Fruit fly (Drosophila melanogaster): ENCODE results near the gene His4r.

Gene His4r

DNA sequence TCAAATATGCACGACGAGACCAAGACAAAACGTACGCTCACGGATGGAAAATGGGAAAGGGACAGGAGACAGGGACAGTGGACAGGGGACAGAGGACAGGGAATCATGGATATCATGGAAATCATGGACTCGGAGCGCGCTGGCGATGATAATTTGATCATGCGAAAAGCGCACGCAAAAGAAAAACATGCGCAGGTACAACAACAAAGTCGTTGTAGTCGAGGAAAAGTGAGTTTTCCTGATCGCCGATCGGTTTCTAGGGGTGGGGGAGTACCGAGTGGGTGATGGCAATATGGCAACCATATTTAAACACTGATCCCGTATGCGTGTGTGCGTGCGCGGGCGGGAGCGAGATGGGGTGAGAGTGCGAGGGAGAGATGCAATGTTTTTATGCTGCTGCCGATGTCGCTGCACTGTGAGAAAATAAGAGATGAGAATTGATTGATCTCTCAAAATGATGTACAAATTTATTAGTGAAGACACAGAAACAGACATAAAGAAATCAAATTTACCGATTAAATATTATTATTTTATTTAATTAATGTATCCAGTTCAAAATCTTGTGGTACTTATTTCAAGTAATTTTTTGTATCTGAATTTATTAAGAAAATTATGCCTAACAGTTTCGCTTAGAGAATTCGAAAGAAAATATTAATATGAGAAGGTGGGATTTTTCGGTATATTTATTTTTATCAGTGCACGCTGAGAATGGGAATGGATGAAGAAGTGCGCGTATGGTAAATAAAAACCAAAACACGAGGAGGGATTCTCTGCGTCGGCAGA is 34.6 kb upstream of the His4r start:
- TF ChIP-seq Hmx (GFP tag; optimal IDR thresholded peaks at IDR 0.05) = no peak
- TF ChIP-seq CG4854 (GFP tag; optimal IDR thresholded peaks at IDR 0.05) = no peak
- TF ChIP-seq NK7.1 (GFP tag; optimal IDR thresholded peaks at IDR 0.05) = no peak
- peak; percentile 94 for TF ChIP-seq Kr (GFP tag; optimal IDR thresholded peaks at IDR 0.05)
- TF ChIP-seq H2.0 (GFP tag; IDR thresholded peaks at IDR 0.05) = 0 out of 2 replicates have a peak, but pooled peaks have one; percentile 29
- TF ChIP-seq CG10267 (tag; optimal IDR thresholded peaks at IDR 0.05) = peak; percentile 93
- TF ChIP-seq kay (GFP tag; optimal IDR thresholded peaks at IDR 0.05) = peak; percentile 62
- TF ChIP-seq CG18599 (GFP tag; optimal IDR thresholded peaks at IDR 0.05) = peak; percentile 72
- peak; percentile 93 for TF ChIP-seq phol (tag; optimal IDR thresholded peaks at IDR 0.05)
- TF ChIP-seq CG13775 (GFP tag; optimal IDR thresholded peaks at IDR 0.05) = peak; percentile 93
- peak; percentile 50 for TF ChIP-seq CG17568 (GFP tag; optimal IDR thresholded peaks at IDR 0.05)
- TF ChIP-seq TFAM (GFP tag; optimal IDR thresholded peaks at IDR 0.05) = peak; percentile 59
- TF ChIP-seq CTCF (GFP tag; optimal IDR thresholded peaks at IDR 0.05) = peak; percentile 21
- TF ChIP-seq gce (GFP tag; IDR thresholded peaks at IDR 0.05) = 0 out of 3 replicates have a peak, but pooled peaks have one; percentile 20
- TF ChIP-seq CG17328 (GFP tag; IDR thresholded peaks at IDR 0.05) = peak; percentile 85
- TF ChIP-seq CG30020 (tag; optimal IDR thresholded peaks at IDR 0.05) = peak; percentile 73
- TF ChIP-seq Camta (GFP tag; optimal IDR thresholded peaks at IDR 0.05) = peak; percentile 25
- no peak for TF ChIP-seq en (GFP tag; optimal IDR thresholded peaks at IDR 0.05)
- TF ChIP-seq trh (GFP tag; optimal IDR thresholded peaks at IDR 0.05) = peak; percentile 64
- peak; percentile 42 for TF ChIP-seq Fer3 (tag; optimal IDR thresholded peaks at IDR 0.05)
- TF ChIP-seq CG10321 (GFP tag; IDR thresholded peaks at IDR 0.05) = no peak
- peak; percentile 56 for TF ChIP-seq CG4730 (GFP tag; IDR thresholded peaks at IDR 0.05)
- TF ChIP-seq Trl (optimal IDR thresholded peaks at IDR 0.05) = peak in 1 of 2 experiments; percentile 45
- no peak for TF ChIP-seq Trl (GFP tag; optimal IDR thresholded peaks at IDR 0.05)
- TF ChIP-seq cg (GFP tag; optimal IDR thresholded peaks at IDR 0.05) = peak; percentile 52
- TF ChIP-seq az2 (GFP tag; optimal IDR thresholded peaks at IDR 0.05) = peak; percentile 93
- peak; percentile 77 for TF ChIP-seq CG8359 (GFP tag; optimal IDR thresholded peaks at IDR 0.05; ENCODE audit: borderline replicate concordance)
- no peak for TF ChIP-seq vnd (GFP tag; IDR thresholded peaks at IDR 0.05; ENCODE audit: partially characterized antibody)
- peak; percentile 76 for TF ChIP-seq CG12942 (GFP tag; optimal IDR thresholded peaks at IDR 0.05)
- TF ChIP-seq Side (GFP tag; optimal IDR thresholded peaks at IDR 0.05) = peak; percentile 25
- peak; percentile 93 for TF ChIP-seq CG8388 (GFP tag; optimal IDR thresholded peaks at IDR 0.05)
- TF ChIP-seq CG16815 (GFP tag; optimal IDR thresholded peaks at IDR 0.05) = peak; percentile 93
- TF ChIP-seq Hr78 (GFP tag; optimal IDR thresholded peaks at IDR 0.05) = peak in 1 of 2 experiments; percentile 85
- TF ChIP-seq CG12391 (tag; optimal IDR thresholded peaks at IDR 0.05) = peak; percentile 95
- TF ChIP-seq Neu2 (GFP tag; optimal IDR thresholded peaks at IDR 0.05; ENCODE audit: borderline replicate concordance) = no peak
- TF ChIP-seq h (optimal IDR thresholded peaks at IDR 0.05) = no peak
- peak; percentile 85 for TF ChIP-seq kni (GFP tag; optimal IDR thresholded peaks at IDR 0.05)
- peak; percentile 83 for TF ChIP-seq Hr3 (GFP tag; optimal IDR thresholded peaks at IDR 0.05)
- TF ChIP-seq CG16863 (GFP tag; optimal IDR thresholded peaks at IDR 0.05) = peak; percentile 15
- TF ChIP-seq pho (GFP tag; optimal IDR thresholded peaks at IDR 0.05) = no peak
- peak; percentile 79 for TF ChIP-seq CG17359 (tag; optimal IDR thresholded peaks at IDR 0.05)
- peak; percentile 48 for TF ChIP-seq CG15073 (GFP tag; optimal IDR thresholded peaks at IDR 0.05)
- no peak for TF ChIP-seq Dbx (GFP tag; IDR thresholded peaks at IDR 0.05)
- no peak for TF ChIP-seq lbe (GFP tag; optimal IDR thresholded peaks at IDR 0.05)
- TF ChIP-seq CG9727 (GFP tag; optimal IDR thresholded peaks at IDR 0.05) = peak; percentile 97
- TF ChIP-seq CG17802 (tag; optimal IDR thresholded peaks at IDR 0.05) = peak; percentile 39
- TF ChIP-seq E2f1 (GFP tag; IDR thresholded peaks at IDR 0.05) = peak; percentile 56
- peak; percentile 66; the same call in 2 of the 3 replicates for TF ChIP-seq dysf (GFP tag; IDR thresholded peaks at IDR 0.05)
- TF ChIP-seq CG11247 (GFP tag; IDR thresholded peaks at IDR 0.05) = no peak
- TF ChIP-seq Usf (GFP tag; optimal IDR thresholded peaks at IDR 0.05) = peak; percentile 84
